Worm (Caenorhabditis elegans) whole organism, L4 larva: Measurements from ENCODE around the gene smg-3.

Source experiments
- D1046.2 ChIP-seq: fragments of 200-800 bp; sonication (Bioruptor generic); IDR thresholded peaks from 2 replicates; pipeline ENCODE4 v1.3.6; 2022; ENCODE audit warnings: missing genetic modification characterization, missing compliant biosample characterization
- F26F4.8 ChIP-seq: fragments of 200-800 bp; sonication (Bioruptor generic); conservative IDR thresholded peaks from 2 replicates; pipeline ENCODE4 v1.3.6; 2022; ENCODE audit warnings: missing genetic modification characterization, missing compliant biosample characterization
- R02D3.7 ChIP-seq: fragments of 150-350 bp; sonication (generic microtip); optimal IDR thresholded peaks from 3 replicates; lab custom pipeline; 2014; ENCODE audit warnings: missing biosample characterization, missing genetic modification characterization
- T26A8.4 ChIP-seq: fragments of 200-800 bp; sonication (Bioruptor generic); IDR thresholded peaks from 2 replicates; pipeline ENCODE4 v1.3.6; 2022; ENCODE audit warnings: missing genetic modification characterization, missing compliant biosample characterization
- Y105C5A.15 ChIP-seq: fragments of 200-800 bp; sonication (Bioruptor generic); IDR thresholded peaks from 2 replicates; pipeline ENCODE4 v1.3.6; 2022; ENCODE audit warnings: missing genetic modification characterization, missing compliant biosample characterization
- Y48G9A.11 ChIP-seq: fragments of 200-800 bp; sonication (Bioruptor generic); IDR thresholded peaks from 2 replicates; pipeline ENCODE4 v1.3.6; 2022; ENCODE audit warnings: missing genetic modification reagents, missing genetic modification characterization, missing compliant biosample characterization
- ZK546.5 ChIP-seq, 2 experiments: sonication (generic microtip); optimal IDR thresholded peaks; 2 replicates each; lab custom pipeline; 2017; ENCODE audit warnings: missing biosample characterization in 2 of 2, missing genetic modification characterization in 2 of 2
- aha-1 ChIP-seq: fragments of 150-350 bp; peaks from one replicate; lab custom pipeline; 2014; ENCODE audit warnings: missing biosample characterization, missing genetic modification characterization
- arid-1 ChIP-seq: fragments of 200-800 bp; sonication (Bioruptor generic); conservative IDR thresholded peaks from 2 replicates; pipeline ENCODE4 v1.3.6; 2022; ENCODE audit warnings: missing genetic modification reagents, missing genetic modification characterization, missing compliant biosample characterization
- ceh-20 ChIP-seq: fragments of 200-800 bp; sonication (Bioruptor generic); IDR thresholded peaks from 2 replicates; pipeline ENCODE4 v1.3.6; 2022; ENCODE audit warnings: missing genetic modification reagents, missing genetic modification characterization, missing compliant biosample characterization
- ceh-28 ChIP-seq: fragments of 150-350 bp; optimal IDR thresholded peaks from 2 replicates; lab custom pipeline; 2014; ENCODE audit warnings: missing biosample characterization, missing genetic modification reagents, missing genetic modification characterization
- ces-1 ChIP-seq: fragments of 150-350 bp; sonication (generic microtip); optimal IDR thresholded peaks from 4 replicates; lab custom pipeline; 2014; ENCODE audit warnings: missing biosample characterization, missing genetic modification reagents, missing genetic modification characterization
- cey-2 ChIP-seq: sonication (generic microtip); optimal IDR thresholded peaks from 3 replicates; lab custom pipeline; 2017; ENCODE audit warnings: missing genetic modification characterization, mild to moderate bottlenecking, missing compliant biosample characterization, antibody characterized with exemption, borderline replicate concordance; ENCODE audit not compliant: insufficient read depth
- ctbp-1 ChIP-seq: fragments of 200-800 bp; sonication (Bioruptor generic); IDR thresholded peaks from 2 replicates; pipeline ENCODE4 v1.3.6; 2022; ENCODE audit warnings: missing genetic modification reagents, missing genetic modification characterization, missing compliant biosample characterization
- daf-16 ChIP-seq, 3 experiments: sonication (generic microtip); optimal IDR thresholded peaks; 2 replicates each; lab custom pipeline; 2016 to 2017; ENCODE audit warnings: missing genetic modification characterization in 3 of 3, missing genetic modification reagents in 3 of 3, mild to moderate bottlenecking in 2 of 3, missing compliant biosample characterization in 2 of 3, missing biosample characterization in 1 of 3, moderate library complexity in 1 of 3
- dpl-1 ChIP-seq: fragments of 150-350 bp; optimal IDR thresholded peaks from 2 replicates; lab custom pipeline; 2014; ENCODE audit warnings: missing biosample characterization, missing genetic modification reagents, missing genetic modification characterization
- egl-27 ChIP-seq: sonication (generic microtip); optimal IDR thresholded peaks from 3 replicates; lab custom pipeline; 2017; ENCODE audit warnings: missing biosample characterization, missing genetic modification reagents, missing genetic modification characterization
- fkh-10 ChIP-seq: fragments of 150-350 bp; optimal IDR thresholded peaks from 2 replicates; lab custom pipeline; 2014; ENCODE audit warnings: missing biosample characterization, missing genetic modification reagents, missing genetic modification characterization
- gei-8 ChIP-seq: fragments of 200-800 bp; sonication (Bioruptor generic); optimal IDR thresholded peaks from 2 replicates; lab custom pipeline; 2018; ENCODE audit warnings: mild to moderate bottlenecking, missing genetic modification characterization, missing compliant biosample characterization
- hlh-11 ChIP-seq: fragments of 200-800 bp; sonication (Bioruptor generic); optimal IDR thresholded peaks from 2 replicates; lab custom pipeline; 2018; ENCODE audit warnings: mild to moderate bottlenecking, missing genetic modification characterization, missing compliant biosample characterization
- hlh-30 ChIP-seq: sonication (generic microtip); optimal IDR thresholded peaks from 2 replicates; lab custom pipeline; 2017; ENCODE audit warnings: antibody characterized with exemption, mild to moderate bottlenecking, missing genetic modification characterization, missing compliant biosample characterization; ENCODE audit not compliant: insufficient read depth
- lin-15B ChIP-seq: fragments of 150-350 bp; sonication (generic microtip); optimal IDR thresholded peaks from 3 replicates; lab custom pipeline; 2014; ENCODE audit warnings: missing biosample characterization, missing genetic modification characterization
- lin-39 ChIP-seq: fragments of 150-350 bp; optimal IDR thresholded peaks from 2 replicates; lab custom pipeline; 2014; ENCODE audit warnings: missing biosample characterization, missing genetic modification reagents, missing genetic modification characterization
- lir-3 ChIP-seq: sonication (generic microtip); optimal IDR thresholded peaks from 2 replicates; lab custom pipeline; 2016; ENCODE audit warnings: mild to moderate bottlenecking, missing genetic modification characterization, missing compliant biosample characterization
- madf-9 ChIP-seq: fragments of 200-800 bp; sonication (Bioruptor generic); conservative IDR thresholded peaks from 2 replicates; pipeline ENCODE4 v1.3.6; 2022; ENCODE audit warnings: missing genetic modification reagents, missing genetic modification characterization, missing compliant biosample characterization
- mxl-3 ChIP-seq: fragments of 200-800 bp; sonication (Bioruptor generic); optimal IDR thresholded peaks from 2 replicates; lab custom pipeline; 2018; ENCODE audit warnings: mild to moderate bottlenecking, missing genetic modification characterization, missing compliant biosample characterization
- nhr-11 ChIP-seq: fragments of 150-350 bp; optimal IDR thresholded peaks from 2 replicates; lab custom pipeline; 2014; ENCODE audit warnings: missing biosample characterization, missing genetic modification characterization
- sdz-12 ChIP-seq: fragments of 200-800 bp; sonication (Bioruptor generic); optimal IDR thresholded peaks from 2 replicates; lab custom pipeline; 2018; ENCODE audit warnings: mild to moderate bottlenecking, missing genetic modification characterization, missing compliant biosample characterization
- skn-1 ChIP-seq: fragments of 150-350 bp; optimal IDR thresholded peaks from 2 replicates; lab custom pipeline; 2014; ENCODE audit warnings: missing biosample characterization, missing genetic modification characterization
- unc-39 ChIP-seq: sonication (generic microtip); optimal IDR thresholded peaks from 2 replicates; lab custom pipeline; 2017; ENCODE audit warnings: missing biosample characterization, missing genetic modification characterization
- unc-62 ChIP-seq, 3 experiments: fragments of 150-350 bp in 1 of 3; sonication (generic microtip); optimal IDR thresholded peaks in 2 of 3; peaks in 1 of 3; 1 replicate in 1 of 3; 2 replicates in 2 of 3; lab custom pipeline; 2014 to 2017; ENCODE audit warnings: missing biosample characterization in 3 of 3, missing genetic modification characterization in 3 of 3, missing genetic modification reagents in 3 of 3, missing genotype in 1 of 3
- vab-7 ChIP-seq: fragments of 200-800 bp; sonication (Bioruptor generic); IDR thresholded peaks from 2 replicates; pipeline ENCODE4 v1.3.6; 2022; ENCODE audit warnings: missing genetic modification reagents, missing genetic modification characterization, missing compliant biosample characterization

smg-3 gene

DNA sequence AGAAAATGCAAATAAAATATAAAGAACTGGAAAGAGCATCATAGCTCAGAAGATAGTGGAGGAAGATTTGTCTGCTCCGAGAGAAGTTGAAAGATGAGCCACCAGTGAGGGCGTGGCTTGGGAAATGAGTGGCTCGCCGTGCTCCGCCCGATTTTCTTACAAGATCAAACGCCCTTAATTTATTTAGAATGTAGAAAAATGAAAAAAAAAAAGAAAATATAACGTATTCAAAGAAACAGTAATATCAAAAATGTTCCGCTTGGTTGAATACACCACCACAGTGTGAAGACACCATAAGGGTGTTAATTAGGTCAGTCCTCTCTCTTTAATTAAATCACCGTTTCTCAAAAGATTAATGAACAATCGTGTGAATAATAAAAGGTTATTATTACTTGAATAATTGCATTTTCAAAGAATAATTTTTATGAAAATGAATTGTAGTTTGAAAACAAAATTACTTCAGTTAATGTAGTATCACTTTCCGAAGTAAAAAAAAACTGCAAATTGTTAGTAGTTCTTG, 29.6 kb upstream of the smg-3 start, which contains the start of gene sfrp-1:
TSS of gene sfrp-1 (minus strand) at position 51 of the 520 bp plus-strand sequence.
- no peak for TF ChIP-seq lir-3 (tag; lab: Kevin White, UChicago)
- no peak for TF ChIP-seq cey-2 (tag; lab: Kevin White, UChicago)
- no peak for TF ChIP-seq skn-1 (tag; lab: Kevin White, UChicago)

ce11 chrIV:6395190-6395589, 22.3 kb upstream of the smg-3 start:
- TF ChIP-seq ceh-28 (no peak), fkh-10 (GFP tag; lab: Kevin White, UChicago) (peak; percentile 27)
- TF ChIP-seq, all 104 proteins: peak for 1

DNA sequence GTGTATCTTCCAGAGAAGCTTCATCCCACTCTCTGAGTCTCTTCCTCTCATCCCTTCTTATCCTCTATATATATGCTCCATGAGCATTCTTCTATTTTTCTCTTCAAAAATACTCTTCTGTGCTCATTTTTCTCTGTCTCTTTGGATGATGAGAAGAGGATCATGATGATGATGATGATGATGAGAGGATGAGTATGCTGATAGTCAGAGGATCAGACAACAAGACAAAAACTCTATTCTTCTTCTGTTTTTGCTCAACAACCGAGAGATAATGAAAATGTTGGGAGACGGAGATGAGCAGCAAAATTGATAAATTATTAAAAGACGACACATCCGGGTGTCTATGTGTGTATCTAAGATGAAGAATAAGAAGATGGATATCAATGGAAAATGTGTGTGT, 20.4 kb upstream of the smg-3 start:
- TF ChIP-seq unc-62 (GFP tag; optimal IDR thresholded peaks at IDR 0.05 in 1 of 2; lab: Kevin White, UChicago) (peak in 1 of 2 experiments; percentile 96), unc-62 (tag; optimal IDR thresholded peaks at IDR 0.05; lab: Kevin White, UChicago) (no peak), T26A8.4 (no peak), nhr-11 (tag; lab: Kevin White, UChicago) (peak; percentile 74), hlh-30 (peak; percentile 4), daf-16 (GFP tag; optimal IDR thresholded peaks at IDR 0.05; lab: Kevin White, UChicago) (peak in 1 of 2 experiments; percentile 46), daf-16 (tag; optimal IDR thresholded peaks at IDR 0.05; lab: Kevin White, UChicago) (no peak), ctbp-1 (GFP tag; lab: Robert Waterston, UW) (0 out of 2 replicates have a peak, but pooled peaks have one; percentile 20), sdz-12 (GFP tag; lab: Kevin White, UChicago) (no peak)

ce11 chrIV:6391566-6391965, 18.7 kb upstream of the smg-3 start:
- TF ChIP-seq dpl-1 (GFP tag; lab: Kevin White, UChicago), result no peak
- TF ChIP-seq unc-62 (GFP tag; optimal IDR thresholded peaks at IDR 0.05 in 1 of 2; lab: Kevin White, UChicago), result peak in 1 of 2 experiments; percentile 15
- TF ChIP-seq unc-62 (tag; optimal IDR thresholded peaks at IDR 0.05; lab: Kevin White, UChicago), result no peak

DNA sequence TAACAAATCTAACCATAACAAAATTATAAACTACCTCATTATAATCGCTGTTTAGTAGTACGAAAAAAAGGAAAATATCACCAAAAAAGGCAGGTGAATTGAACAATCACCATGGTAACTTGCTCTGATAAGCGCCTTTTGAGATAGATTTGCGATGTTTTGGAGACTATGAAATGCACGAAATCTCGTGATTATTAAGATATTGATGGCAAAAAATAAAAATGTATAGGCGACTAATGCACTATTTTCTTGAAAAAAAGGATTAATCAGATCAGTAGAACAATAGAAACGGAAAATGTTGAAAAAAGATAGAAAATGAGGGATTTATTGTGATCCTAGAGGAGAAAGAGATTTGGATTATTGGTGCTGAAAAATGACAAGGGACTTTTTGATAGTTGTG, 15.7 kb upstream of the smg-3 start:
- no peak for TF ChIP-seq lin-39
- TF ChIP-seq Y48G9A.11 (GFP tag; lab: Robert Waterston, UW), result no peak
- TF ChIP-seq daf-16 (GFP tag; optimal IDR thresholded peaks at IDR 0.05; lab: Kevin White, UChicago), result no peak
- no peak for TF ChIP-seq daf-16 (tag; optimal IDR thresholded peaks at IDR 0.05; lab: Kevin White, UChicago)
- no peak for TF ChIP-seq unc-39 (tag; lab: Kevin White, UChicago)
- TF ChIP-seq egl-27 (tag; lab: Kevin White, UChicago), result no peak
- TF ChIP-seq D1046.2 (GFP tag; lab: Robert Waterston, UW), result no peak
- TF ChIP-seq mxl-3 (GFP tag; lab: Kevin White, UChicago), result no peak
- TF ChIP-seq arid-1, result no peak
- TF ChIP-seq Y105C5A.15 (GFP tag; lab: Robert Waterston, UW), result no peak
- TF ChIP-seq R02D3.7 (tag; lab: Kevin White, UChicago), result no peak
- TF ChIP-seq ces-1 (GFP tag; lab: Kevin White, UChicago), result no peak
- no peak for TF ChIP-seq F26F4.8
- no peak for TF ChIP-seq lir-3 (tag; lab: Kevin White, UChicago)
- TF ChIP-seq ctbp-1 (GFP tag; lab: Robert Waterston, UW), result no peak
- no peak for TF ChIP-seq vab-7 (GFP tag; lab: Robert Waterston, UW)
- TF ChIP-seq madf-9 (GFP tag; lab: Robert Waterston, UW), result no peak

DNA sequence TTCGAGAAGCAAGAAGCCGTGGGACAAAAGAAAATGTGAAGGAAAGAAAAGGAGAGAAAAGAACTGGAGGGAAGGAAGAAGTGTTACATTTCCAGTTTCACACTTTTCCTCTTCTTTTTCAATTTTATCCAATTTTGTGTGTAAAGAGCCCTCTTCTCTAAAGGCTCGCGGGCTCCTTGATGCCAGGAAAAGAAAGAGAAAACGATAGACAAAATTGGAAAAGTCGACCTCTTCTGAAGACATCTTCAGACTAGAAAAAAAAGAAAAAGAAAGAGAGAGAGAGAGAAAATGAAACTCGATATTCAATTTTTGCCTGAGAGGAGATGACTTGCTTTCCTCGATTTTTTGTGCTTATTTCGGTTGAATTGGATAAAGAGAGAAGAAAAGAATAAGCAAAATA, 12.1 kb upstream of the smg-3 start:
- peak; percentile 69 for TF ChIP-seq fkh-10 (GFP tag; lab: Kevin White, UChicago)
- TF ChIP-seq ceh-20 (GFP tag; lab: Robert Waterston, UW), result no peak
- no peak for TF ChIP-seq lin-15B (tag; lab: Kevin White, UChicago)
- TF ChIP-seq ctbp-1 (GFP tag; lab: Robert Waterston, UW), result peak; percentile 13; the same call in 1 of the 2 replicates
- TF ChIP-seq ZK546.5 (tag; optimal IDR thresholded peaks at IDR 0.05; lab: Kevin White, UChicago), result no peak
- no peak for TF ChIP-seq hlh-11 (tag; lab: Kevin White, UChicago)
- TF ChIP-seq F26F4.8, result no peak
- TF ChIP-seq gei-8 (GFP tag; lab: Kevin White, UChicago), result no peak
- no peak for TF ChIP-seq aha-1 (tag; lab: Kevin White, UChicago)
